Worm (Caenorhabditis elegans) whole organism, mixed stage, embryonic: ENCODE measurements around the gene B0495.7.

Source experiments
- ceh-83 ChIP-seq: fragments of 200-800 bp; sonication (Bioruptor generic); optimal IDR thresholded peaks from 2 replicates; lab custom pipeline; 2018; ENCODE audit warnings: mild to moderate bottlenecking, missing genetic modification characterization, missing compliant biosample characterization
- ces-1 ChIP-seq: fragments of 150-350 bp; optimal IDR thresholded peaks from 2 replicates; lab custom pipeline; 2014; ENCODE audit warnings: missing biosample characterization, missing genetic modification reagents, missing genetic modification characterization
- flh-1 ChIP-seq: fragments of 200-800 bp; sonication (Bioruptor generic); optimal IDR thresholded peaks from 2 replicates; lab custom pipeline; 2018; ENCODE audit warnings: mild to moderate bottlenecking, missing genetic modification characterization, moderate library complexity, missing compliant biosample characterization
- lin-13 ChIP-seq: fragments of 150-350 bp; optimal IDR thresholded peaks from 2 replicates; lab custom pipeline; 2014; ENCODE audit warnings: missing biosample characterization, missing genetic modification characterization
- mep-1 ChIP-seq: fragments of 150-350 bp; optimal IDR thresholded peaks from 2 replicates; lab custom pipeline; 2017; ENCODE audit warnings: missing biosample characterization, missing genetic modification reagents, missing genetic modification characterization, inconsistent platforms
- nhr-12 ChIP-seq: fragments of 150-350 bp; optimal IDR thresholded peaks from 2 replicates; lab custom pipeline; 2014; ENCODE audit warnings: missing biosample characterization, missing genetic modification characterization
- nhr-237 ChIP-seq: fragments of 150-350 bp; optimal IDR thresholded peaks from 2 replicates; lab custom pipeline; 2014; ENCODE audit warnings: missing biosample characterization, missing genetic modification characterization
- pha-4 ChIP-seq: fragments of 150-350 bp; optimal IDR thresholded peaks from 2 replicates; lab custom pipeline; 2018; ENCODE audit warnings: missing biosample characterization, missing genetic modification reagents, missing genetic modification characterization
- sem-2 ChIP-seq: fragments of 200-800 bp; sonication (Bioruptor generic); optimal IDR thresholded peaks from 2 replicates; lab custom pipeline; 2018; ENCODE audit warnings: mild to moderate bottlenecking, missing genetic modification characterization, missing compliant biosample characterization
- unc-62 ChIP-seq: fragments of 150-350 bp; optimal IDR thresholded peaks from 2 replicates; lab custom pipeline; 2014; ENCODE audit warnings: missing biosample characterization, missing genetic modification reagents, missing genetic modification characterization
- ztf-11 ChIP-seq: fragments of 150-350 bp; optimal IDR thresholded peaks from 2 replicates; lab custom pipeline; 2014; ENCODE audit warnings: missing biosample characterization, missing genetic modification characterization

DNA sequence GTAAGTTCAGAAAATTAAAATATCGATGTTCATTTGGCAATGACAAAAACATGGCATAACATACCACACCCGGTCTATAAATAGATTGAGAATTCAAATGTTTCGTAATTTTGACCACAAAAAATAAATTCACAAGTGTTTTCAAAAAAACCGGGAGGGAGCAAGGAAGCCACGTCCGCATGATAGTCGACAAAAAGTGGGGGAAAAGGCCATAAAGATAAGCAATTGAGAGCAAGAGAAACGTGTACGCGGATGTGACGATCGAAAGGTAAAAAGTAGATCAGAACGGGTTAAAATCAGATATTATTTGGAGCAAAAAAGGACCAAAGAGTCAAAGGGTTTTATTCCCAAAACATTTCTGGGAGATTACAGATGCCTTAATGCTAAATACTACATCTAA lies 10.3 kb downstream of the B0495.7 start:
- no peak for TF ChIP-seq lin-13 (tag; lab: Kevin White, UChicago)
- no peak for TF ChIP-seq sem-2 (GFP tag; lab: Kevin White, UChicago)
- TF ChIP-seq flh-1: no peak
- no peak for TF ChIP-seq nhr-12 (tag; lab: Kevin White, UChicago)
- no peak for TF ChIP-seq unc-62 (GFP tag; lab: Kevin White, UChicago)
- TF ChIP-seq ceh-83: no peak
- no peak for TF ChIP-seq nhr-237 (tag; lab: Kevin White, UChicago)
- no peak for TF ChIP-seq pha-4 (tag; lab: Kevin White, UChicago)
- TF ChIP-seq mep-1 (tag; lab: Kevin White, UChicago): no peak
- TF ChIP-seq ces-1 (GFP tag; lab: Kevin White, UChicago): no peak
- TF ChIP-seq ztf-11 (tag; lab: Kevin White, UChicago): no peak
